Worm (Caenorhabditis elegans): ENCODE measurements around the gene F22F7.2.

F22F7.2 gene

DNA sequence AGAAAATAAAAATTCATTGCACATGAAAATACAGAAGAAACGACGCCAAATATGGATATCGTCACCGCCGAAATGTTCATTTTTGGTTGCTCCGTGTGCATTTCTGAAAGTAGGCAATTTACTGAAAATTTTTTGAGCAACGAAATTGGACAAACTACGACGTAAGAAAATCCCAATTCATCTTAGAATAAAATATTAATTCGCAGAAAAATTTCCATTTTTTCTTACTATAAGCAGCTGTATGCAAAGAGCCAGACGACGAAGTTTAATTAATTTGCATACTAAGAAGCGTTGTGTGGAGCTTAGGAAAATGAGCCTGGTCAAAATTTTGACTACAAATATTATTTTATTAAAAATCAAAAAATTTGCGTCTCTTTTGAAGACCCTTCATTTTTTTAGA lies 44.1 kb downstream of the F22F7.2 start, which contains the start of gene srbc-19:
srbc-19 (minus strand) TSS at position 101 of the 400 bp plus-strand sequence.
- TF ChIP-seq ceh-36 (tag; optimal IDR thresholded peaks at IDR 0.05) (no peak), pes-1 (GFP tag; IDR thresholded peaks at IDR 0.05) (no peak), ama-1 (optimal IDR thresholded peaks at IDR 0.05) (no peak), tbx-11 (GFP tag; IDR thresholded peaks at IDR 0.05) (no peak), hmbx-1 (tag; optimal IDR thresholded peaks at IDR 0.05) (no peak), tbx-37 (GFP tag; conservative IDR thresholded peaks at IDR 0.05) (no peak), B0310.2 (tag; optimal IDR thresholded peaks at IDR 0.05) (no peak), flt-1 (GFP tag; IDR thresholded peaks at IDR 0.05) (no peak), scrt-1 (GFP tag; IDR thresholded peaks at IDR 0.05) (no peak), ets-7 (tag; optimal IDR thresholded peaks at IDR 0.05) (no peak), F13C5.2 (tag; optimal IDR thresholded peaks at IDR 0.05) (no peak), tra-4 (tag; optimal IDR thresholded peaks at IDR 0.05) (no peak), aly-1 (tag; optimal IDR thresholded peaks at IDR 0.05) (no peak), ceh-13 (GFP tag; optimal IDR thresholded peaks at IDR 0.05) (no peak), hmg-4 (GFP tag; optimal IDR thresholded peaks at IDR 0.05) (no peak), hnd-1 (tag; optimal IDR thresholded peaks at IDR 0.05) (no peak)

ce11 chrV:2174465-2174864 lies 51.9 kb downstream of the F22F7.2 start:
- TF ChIP-seq hmg-4 (GFP tag; optimal IDR thresholded peaks at IDR 0.05) = no peak
- TF ChIP-seq F13C5.2 (tag; optimal IDR thresholded peaks at IDR 0.05) = no peak
- no peak for TF ChIP-seq ceh-13 (GFP tag; optimal IDR thresholded peaks at IDR 0.05)
- no peak for TF ChIP-seq flt-1 (GFP tag; IDR thresholded peaks at IDR 0.05)
- no peak for TF ChIP-seq B0310.2 (tag; optimal IDR thresholded peaks at IDR 0.05)
- no peak for TF ChIP-seq tra-4 (tag; optimal IDR thresholded peaks at IDR 0.05)
- no peak for TF ChIP-seq hmbx-1 (tag; optimal IDR thresholded peaks at IDR 0.05)
- TF ChIP-seq pes-1 (GFP tag; IDR thresholded peaks at IDR 0.05) = no peak
- TF ChIP-seq aly-1 (tag; optimal IDR thresholded peaks at IDR 0.05) = no peak
- no peak for TF ChIP-seq tbx-11 (GFP tag; IDR thresholded peaks at IDR 0.05)
- TF ChIP-seq hnd-1 (tag; optimal IDR thresholded peaks at IDR 0.05) = no peak
- no peak for TF ChIP-seq ceh-36 (tag; optimal IDR thresholded peaks at IDR 0.05)
- no peak for TF ChIP-seq scrt-1 (GFP tag; IDR thresholded peaks at IDR 0.05)
- no peak for TF ChIP-seq sea-1 (GFP tag; conservative IDR thresholded peaks at IDR 0.05)
- TF ChIP-seq ama-1 (optimal IDR thresholded peaks at IDR 0.05) = no peak
- no peak for TF ChIP-seq tbx-37 (GFP tag; conservative IDR thresholded peaks at IDR 0.05)
- TF ChIP-seq ets-7 (tag; optimal IDR thresholded peaks at IDR 0.05) = no peak

DNA sequence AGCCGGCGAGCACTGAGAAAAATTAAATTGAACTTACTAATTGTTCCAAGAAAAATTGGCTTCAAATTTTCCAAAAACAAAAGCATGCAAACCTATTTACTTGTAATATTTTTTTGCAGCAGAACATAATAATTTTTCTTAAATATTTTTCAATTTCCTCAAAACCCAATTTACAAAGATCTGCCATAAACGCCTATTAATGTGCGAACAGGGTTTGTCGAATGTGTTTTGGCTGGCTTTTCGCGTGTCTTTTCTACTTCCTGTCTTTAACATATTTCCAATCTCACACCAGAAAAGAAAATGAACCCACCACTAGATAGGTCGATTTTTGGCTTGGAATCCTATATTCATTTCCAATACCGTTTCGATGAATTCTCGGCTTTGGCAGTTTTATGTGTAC lies 52.7 kb downstream of the F22F7.2 start, which contains the start of gene C45H4.18:
C45H4.18 (plus strand) TSS at position 301 of the 400 bp plus-strand sequence.
- no peak for TF ChIP-seq hmg-4 (GFP tag; optimal IDR thresholded peaks at IDR 0.05)
- no peak for TF ChIP-seq B0310.2 (tag; optimal IDR thresholded peaks at IDR 0.05)
- no peak for TF ChIP-seq aly-1 (tag; optimal IDR thresholded peaks at IDR 0.05)
- no peak for TF ChIP-seq sea-1 (GFP tag; conservative IDR thresholded peaks at IDR 0.05)
- TF ChIP-seq ceh-13 (GFP tag; optimal IDR thresholded peaks at IDR 0.05) = no peak
- TF ChIP-seq hmbx-1 (tag; optimal IDR thresholded peaks at IDR 0.05) = no peak
- TF ChIP-seq tbx-37 (GFP tag; conservative IDR thresholded peaks at IDR 0.05) = no peak
- TF ChIP-seq pes-1 (GFP tag; IDR thresholded peaks at IDR 0.05) = no peak
- no peak for TF ChIP-seq tra-4 (tag; optimal IDR thresholded peaks at IDR 0.05)
- TF ChIP-seq ama-1 (optimal IDR thresholded peaks at IDR 0.05) = no peak
- no peak for TF ChIP-seq tbx-11 (GFP tag; IDR thresholded peaks at IDR 0.05)
- no peak for TF ChIP-seq hnd-1 (tag; optimal IDR thresholded peaks at IDR 0.05)
- no peak for TF ChIP-seq F13C5.2 (tag; optimal IDR thresholded peaks at IDR 0.05)
- TF ChIP-seq ets-7 (tag; optimal IDR thresholded peaks at IDR 0.05) = no peak
- no peak for TF ChIP-seq ceh-36 (tag; optimal IDR thresholded peaks at IDR 0.05)
- no peak for TF ChIP-seq flt-1 (GFP tag; IDR thresholded peaks at IDR 0.05)

Data from whole organism, early embryonic.